Fruit fly (Drosophila melanogaster) whole organism, prepupa: Measurements from ENCODE around the gene CG10959.

Experiments
- Eip78C ChIP-seq: fragments of 200-800 bp; sonication (Bioruptor generic); peaks from one replicate; lab custom pipeline; 2016; ENCODE audit warnings: missing biosample characterization, missing genetic modification characterization
- Hr38 ChIP-seq: sonication (Bioruptor generic); optimal IDR thresholded peaks from 2 replicates; lab custom pipeline; 2016; ENCODE audit warnings: missing biosample characterization, missing genetic modification characterization
- Lpt ChIP-seq: fragments of 200-800 bp; sonication (Bioruptor generic); optimal IDR thresholded peaks from 3 replicates; lab custom pipeline; 2016; ENCODE audit warnings: missing biosample characterization, missing genetic modification characterization
- achi ChIP-seq: fragments of 200-800 bp; sonication (Bioruptor generic); optimal IDR thresholded peaks from 3 replicates; lab custom pipeline; 2016; ENCODE audit warnings: missing biosample characterization, missing genetic modification characterization
- net ChIP-seq: fragments of 200-800 bp; sonication (Bioruptor generic); optimal IDR thresholded peaks from 3 replicates; lab custom pipeline; 2016; ENCODE audit warnings: missing biosample characterization, missing genetic modification characterization

dm6 chrX:8178989-8179388, 30.4 kb downstream of the CG10959 start:
- no peak for TF ChIP-seq Hr38 (GFP tag; lab: Kevin White, UChicago)
- no peak for TF ChIP-seq Eip78C (GFP tag; lab: Kevin White, UChicago)
- no peak for TF ChIP-seq Lpt (GFP tag; lab: Kevin White, UChicago)
- no peak for TF ChIP-seq achi (GFP tag; lab: Kevin White, UChicago)
- TF ChIP-seq net: no peak
